Fruit fly (Drosophila melanogaster): ENCODE measurements around the gene CG11885.
A peak's percentile ranks its signal among the peaks of the same experiment; 100 is the strongest.

Gene CG11885

dm6 chr2L:419620-420184 lies 1.5 kb downstream of the CG11885 start, which contains the start of the genes CG13690 and RpLP1 (continued):
- TF ChIP-seq CG4617 (GFP tag; optimal IDR thresholded peaks at IDR 0.05; ENCODE audit: borderline replicate concordance) (peak; percentile 15), Hr78 (GFP tag; optimal IDR thresholded peaks at IDR 0.05) (peak in 1 of 2 experiments; percentile 28), Bgb (GFP tag; IDR thresholded peaks at IDR 0.05; ENCODE audit: partially characterized antibody) (peak; percentile 25; the same call in 1 of the 2 replicates), CkIIα-i1 (GFP tag; IDR thresholded peaks at IDR 0.05) (no peak), zen2 (GFP tag; IDR thresholded peaks at IDR 0.05; ENCODE audit: partially characterized antibody) (no peak), inv (GFP tag; IDR thresholded peaks at IDR 0.05; ENCODE audit: partially characterized antibody) (no peak), CG1529 (GFP tag; optimal IDR thresholded peaks at IDR 0.05) (peak; percentile 74), z (GFP tag; IDR thresholded peaks at IDR 0.05) (no peak), chn (GFP tag; optimal IDR thresholded peaks at IDR 0.05) (peak; percentile 55), Nf-YC (tag; optimal IDR thresholded peaks at IDR 0.05) (peak; percentile 71), CG18764 (GFP tag; optimal IDR thresholded peaks at IDR 0.05) (peak; percentile 18), CG42726 (GFP tag; IDR thresholded peaks at IDR 0.05; ENCODE audit: partially characterized antibody) (peak; percentile 14; the same call in 1 of the 2 replicates), CG4730 (GFP tag; IDR thresholded peaks at IDR 0.05) (no peak), tio (GFP tag; optimal IDR thresholded peaks at IDR 0.05) (no peak), gcm2 (GFP tag; optimal IDR thresholded peaks at IDR 0.05) (peak; percentile 62), CG14667 (GFP tag; IDR thresholded peaks at IDR 0.05) (no peak), Rfx (GFP tag; IDR thresholded peaks at IDR 0.05) (peak; percentile 61), p53 (GFP tag; optimal IDR thresholded peaks at IDR 0.05) (peak; percentile 72), CG7372 (GFP tag; IDR thresholded peaks at IDR 0.05) (peak; percentile 36; the same call in 1 of the 2 replicates), CG17829 (tag; optimal IDR thresholded peaks at IDR 0.05) (peak; percentile 78), org-1 (GFP tag; optimal IDR thresholded peaks at IDR 0.05) (peak; percentile 67), ftz-f1 (GFP tag; optimal IDR thresholded peaks at IDR 0.05) (peak; percentile 23), crc (GFP tag; optimal IDR thresholded peaks at IDR 0.05) (peak; percentile 52), psq (GFP tag; optimal IDR thresholded peaks at IDR 0.05) (no peak), Abd-B (GFP tag; optimal IDR thresholded peaks at IDR 0.05) (peak; percentile 43), fd102C (GFP tag; optimal IDR thresholded peaks at IDR 0.05) (peak; percentile 71), tup (GFP tag; optimal IDR thresholded peaks at IDR 0.05) (peak; percentile 7), ato (GFP tag; IDR thresholded peaks at IDR 0.05; ENCODE audit: partially characterized antibody) (0 out of 2 replicates have a peak, but pooled peaks have one; percentile 15), rib (GFP tag; IDR thresholded peaks at IDR 0.05) (no peak; the same call in 1 of the 2 replicates), CG17612 (GFP tag; IDR thresholded peaks at IDR 0.05) (no peak; the same call in 1 of the 2 replicates), h (optimal IDR thresholded peaks at IDR 0.05) (no peak), CG9797 (GFP tag; optimal IDR thresholded peaks at IDR 0.05) (peak; percentile 99), CG9437 (GFP tag; optimal IDR thresholded peaks at IDR 0.05) (peak; percentile 97), Aef1 (GFP tag; IDR thresholded peaks at IDR 0.05) (peak; percentile 29; the same call in 1 of the 3 replicates), Ets65A (GFP tag) (peak; percentile 95), CG3995 (GFP tag; optimal IDR thresholded peaks at IDR 0.05) (peak; percentile 44), Dll (GFP tag; IDR thresholded peaks at IDR 0.05; ENCODE audit: partially characterized antibody) (0 out of 4 replicates have a peak, but pooled peaks have one; percentile 42), CG5953 (GFP tag; IDR thresholded peaks at IDR 0.05) (no peak), ems (GFP tag; optimal IDR thresholded peaks at IDR 0.05) (peak; percentile 53), knrl (GFP tag; IDR thresholded peaks at IDR 0.05; ENCODE audit: partially characterized antibody) (no peak), Gug (GFP tag; IDR thresholded peaks at IDR 0.05) (no peak), so (GFP tag; IDR thresholded peaks at IDR 0.05) (no peak), CG6813 (GFP tag; optimal IDR thresholded peaks at IDR 0.05) (peak; percentile 87), CG12071 (GFP tag; optimal IDR thresholded peaks at IDR 0.05) (peak; percentile 82), CG17802 (tag; optimal IDR thresholded peaks at IDR 0.05) (peak; percentile 9), Xbp1 (GFP tag; optimal IDR thresholded peaks at IDR 0.05) (peak; percentile 54), sisA (GFP tag; IDR thresholded peaks at IDR 0.05) (no peak), Neu2 (GFP tag; optimal IDR thresholded peaks at IDR 0.05; ENCODE audit: borderline replicate concordance) (no peak), fd64A (GFP tag; optimal IDR thresholded peaks at IDR 0.05) (peak; percentile 70), Hr39 (optimal IDR thresholded peaks at IDR 0.05) (no peak)

Measured in whole organism, embryonic.